Worm (Caenorhabditis elegans): ENCODE results near the gene Y54G2A.18.

DNA sequence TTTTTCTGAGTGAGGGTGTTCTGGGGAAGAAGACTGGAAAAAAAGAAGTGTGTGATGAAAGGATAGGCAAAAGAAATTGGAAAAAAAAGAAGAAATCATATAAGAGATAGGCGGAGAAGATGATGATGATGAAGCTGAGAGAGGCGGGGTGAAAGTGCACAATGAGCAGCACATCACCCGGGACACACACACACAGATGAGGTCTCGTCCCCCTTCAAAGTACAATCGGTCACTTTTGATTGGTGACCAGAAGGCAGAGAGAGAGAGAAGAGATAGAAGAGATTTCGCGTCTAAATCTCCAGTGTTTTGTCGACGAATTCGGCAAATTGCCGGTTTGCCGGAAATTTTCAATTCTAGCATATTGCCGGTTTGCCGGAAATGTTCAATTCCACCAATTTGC is 7.0 kb downstream of the Y54G2A.18 start:
- TF ChIP-seq elt-2 (tag; optimal IDR thresholded peaks at IDR 0.05): no peak
- no peak for TF ChIP-seq ztf-16 (tag; optimal IDR thresholded peaks at IDR 0.05)
- no peak for TF ChIP-seq fkh-10 (GFP tag; optimal IDR thresholded peaks at IDR 0.05)
- no peak for TF ChIP-seq ceh-14 (tag; optimal IDR thresholded peaks at IDR 0.05)
- no peak for TF ChIP-seq ama-1 (optimal IDR thresholded peaks at IDR 0.05)
- TF ChIP-seq che-1 (tag; optimal IDR thresholded peaks at IDR 0.05): no peak

Measured in whole organism, late embryonic.